Worm (Caenorhabditis elegans): ENCODE data around the gene F18A12.2.

Gene F18A12.2

ce11 chrII:3403535-3403934, 11.1 kb upstream of the F18A12.2 start, which contains the start of gene nep-8:
TSS of gene nep-8 (plus strand) at chrII:3403835.
- TF ChIP-seq unc-62 (GFP tag; optimal IDR thresholded peaks at IDR 0.05) = no peak

- TF ChIP-seq unc-62 (GFP tag; optimal IDR thresholded peaks at IDR 0.05) = no peak
These were observed 1.9 kb downstream of the F18A12.2 start, which contains the start of gene nep-6 for ce11 chrII:3416528-3416927. TSS of gene nep-6 (plus strand) at chrII:3416828.

ce11 chrII:3422938-3423337, 8.3 kb downstream of the F18A12.2 start:
- TF ChIP-seq unc-62 (GFP tag; optimal IDR thresholded peaks at IDR 0.05) = no peak

ce11 chrII:3425433-3425832, 10.8 kb downstream of the F18A12.2 start, which contains the start of gene nep-11:
TSS of gene nep-11 (minus strand) at chrII:3425533.
- TF ChIP-seq unc-62 (GFP tag; optimal IDR thresholded peaks at IDR 0.05) = no peak

- no peak for TF ChIP-seq unc-62 (GFP tag; optimal IDR thresholded peaks at IDR 0.05)
These were observed 13.6 kb downstream of the F18A12.2 start for ce11 chrII:3428158-3428704.

- TF ChIP-seq unc-62 (GFP tag; optimal IDR thresholded peaks at IDR 0.05) = no peak
These were observed 14.7 kb downstream of the F18A12.2 start, which contains the start of gene C16C8.18 for ce11 chrII:3429400-3429799. TSS of gene C16C8.18 (plus strand) at chrII:3429700.

ce11 chrII:3434893-3435503, 20.3 kb downstream of the F18A12.2 start:
- no peak for TF ChIP-seq unc-62 (GFP tag; optimal IDR thresholded peaks at IDR 0.05)

ce11 chrII:3436412-3436811, 21.8 kb downstream of the F18A12.2 start, which contains the start of gene skpo-2:
TSS of gene skpo-2 (minus strand) at chrII:3436512.
- no peak for TF ChIP-seq unc-62 (GFP tag; optimal IDR thresholded peaks at IDR 0.05)

- TF ChIP-seq unc-62 (GFP tag; optimal IDR thresholded peaks at IDR 0.05) = no peak
These were observed 22.7 kb downstream of the F18A12.2 start for ce11 chrII:3437393-3437792.

ce11 chrII:3438280-3438679, 23.6 kb downstream of the F18A12.2 start:
- TF ChIP-seq unc-62 (GFP tag; optimal IDR thresholded peaks at IDR 0.05) = no peak

ce11 chrII:3439244-3439698, 24.6 kb downstream of the F18A12.2 start:
- no peak for TF ChIP-seq unc-62 (GFP tag; optimal IDR thresholded peaks at IDR 0.05)

- no peak for TF ChIP-seq unc-62 (GFP tag; optimal IDR thresholded peaks at IDR 0.05)
These were observed 25.4 kb downstream of the F18A12.2 start for ce11 chrII:3439842-3440640.

- TF ChIP-seq unc-62 (GFP tag; optimal IDR thresholded peaks at IDR 0.05) = no peak
These were observed 25.9 kb downstream of the F18A12.2 start, which contains the start of gene C16C8.17 for ce11 chrII:3440641-3440926. TSS of gene C16C8.17 (plus strand) at chrII:3440827.

- TF ChIP-seq unc-62 (GFP tag; optimal IDR thresholded peaks at IDR 0.05) = no peak
These were observed 26.7 kb downstream of the F18A12.2 start, which contains the start of gene C16C8.27 for ce11 chrII:3441377-3441776. TSS of gene C16C8.27 (plus strand) at chrII:3441677.

ce11 chrII:3443154-3443553, 28.5 kb downstream of the F18A12.2 start, which contains the start of gene C16C8.22:
TSS of gene C16C8.22 (minus strand) at chrII:3443254.
- TF ChIP-seq unc-62 (GFP tag; optimal IDR thresholded peaks at IDR 0.05) = no peak

- TF ChIP-seq unc-62 (GFP tag; optimal IDR thresholded peaks at IDR 0.05) = no peak
These were observed 29.6 kb downstream of the F18A12.2 start, which contains the start of gene C16C8.4 for ce11 chrII:3444280-3444679. TSS of gene C16C8.4 (minus strand) at chrII:3444380.

All from whole organism, dauer.